Fruit fly (Drosophila melanogaster): ENCODE results near the gene croc.

croc gene

dm6 chr3L:21479636-21480035, 3.4 kb upstream of the croc start (continued):
- peak; percentile 86 for TF ChIP-seq Nf-YA (GFP tag; IDR thresholded peaks at IDR 0.05)
- peak; percentile 27 for TF ChIP-seq CG12391 (tag; optimal IDR thresholded peaks at IDR 0.05)
- peak; percentile 73 for TF ChIP-seq CG10431 (GFP tag; optimal IDR thresholded peaks at IDR 0.05)
- TF ChIP-seq row (GFP tag; IDR thresholded peaks at IDR 0.05), result no peak
- peak; percentile 64 for TF ChIP-seq NfI (GFP tag; optimal IDR thresholded peaks at IDR 0.05)
- TF ChIP-seq CG15601 (tag; optimal IDR thresholded peaks at IDR 0.05), result no peak
- peak; percentile 18 for TF ChIP-seq CG4424 (GFP tag; optimal IDR thresholded peaks at IDR 0.05)
- TF ChIP-seq CG11247 (GFP tag; IDR thresholded peaks at IDR 0.05), result no peak
- no peak for TF ChIP-seq CG3281 (GFP tag; optimal IDR thresholded peaks at IDR 0.05)
- no peak for TF ChIP-seq CG7786 (GFP tag; optimal IDR thresholded peaks at IDR 0.05)
- no peak for TF ChIP-seq ERR (GFP tag; optimal IDR thresholded peaks at IDR 0.05)
- TF ChIP-seq CG1529 (GFP tag; optimal IDR thresholded peaks at IDR 0.05), result peak; percentile 50
- no peak for TF ChIP-seq CG8359 (GFP tag; optimal IDR thresholded peaks at IDR 0.05; ENCODE audit: borderline replicate concordance)
- no peak for TF ChIP-seq CG13894 (tag; optimal IDR thresholded peaks at IDR 0.05)
- TF ChIP-seq cato (GFP tag; optimal IDR thresholded peaks at IDR 0.05; ENCODE audit: borderline replicate concordance), result no peak
- peak; percentile 97 for TF ChIP-seq Nf-YB (GFP tag; optimal IDR thresholded peaks at IDR 0.05)
- TF ChIP-seq tio (GFP tag; optimal IDR thresholded peaks at IDR 0.05), result no peak
- no peak for TF ChIP-seq CG2889 (GFP tag; IDR thresholded peaks at IDR 0.05)
- TF ChIP-seq Atf6 (GFP tag; IDR thresholded peaks at IDR 0.05), result peak; percentile 11; the same call in 1 of the 2 replicates
- no peak for TF ChIP-seq CG9932 (GFP tag; IDR thresholded peaks at IDR 0.05)
- TF ChIP-seq CG2120 (GFP tag; optimal IDR thresholded peaks at IDR 0.05), result no peak
- TF ChIP-seq ttk (GFP tag; IDR thresholded peaks at IDR 0.05), result peak; percentile 67
- no peak for TF ChIP-seq bab2 (GFP tag; optimal IDR thresholded peaks at IDR 0.05)
- no peak for TF ChIP-seq Ada2b (GFP tag; IDR thresholded peaks at IDR 0.05)
- TF ChIP-seq CG10274 (GFP tag; optimal IDR thresholded peaks at IDR 0.05), result no peak
- no peak for TF ChIP-seq pan (optimal IDR thresholded peaks at IDR 0.05)
- peak in 1 of 2 experiments; percentile 48 for TF ChIP-seq pan (GFP tag; optimal IDR thresholded peaks at IDR 0.05 in 1 of 2, IDR thresholded peaks at IDR 0.05 in 1 of 2)
- no peak for TF ChIP-seq NK7.1 (GFP tag; optimal IDR thresholded peaks at IDR 0.05)
- TF ChIP-seq pum (GFP tag; optimal IDR thresholded peaks at IDR 0.05), result no peak
- TF ChIP-seq gsb (GFP tag; IDR thresholded peaks at IDR 0.05), result no peak
- no peak for TF ChIP-seq pita (GFP tag; optimal IDR thresholded peaks at IDR 0.05)
- TF ChIP-seq Dfd (GFP tag; optimal IDR thresholded peaks at IDR 0.05), result no peak
- TF ChIP-seq rib (GFP tag; IDR thresholded peaks at IDR 0.05), result no peak
- TF ChIP-seq Sry-β (GFP tag; optimal IDR thresholded peaks at IDR 0.05), result no peak
- TF ChIP-seq NC2α (GFP tag; optimal IDR thresholded peaks at IDR 0.05), result no peak
- TF ChIP-seq Awh (GFP tag; IDR thresholded peaks at IDR 0.05), result no peak; the same call in 1 of the 2 replicates
- no peak for TF ChIP-seq Hand (GFP tag; optimal IDR thresholded peaks at IDR 0.05)
- peak; percentile 49 for TF ChIP-seq Deaf1 (tag; optimal IDR thresholded peaks at IDR 0.05)
- TF ChIP-seq nom (GFP tag; optimal IDR thresholded peaks at IDR 0.05), result peak; percentile 71
- peak; percentile 33 for TF ChIP-seq nmo (GFP tag; optimal IDR thresholded peaks at IDR 0.05)
- TF ChIP-seq CG30403 (GFP tag; optimal IDR thresholded peaks at IDR 0.05), result no peak
- TF ChIP-seq Adf1 (GFP tag; IDR thresholded peaks at IDR 0.05), result peak; percentile 81
- no peak for TF ChIP-seq eyg (GFP tag; optimal IDR thresholded peaks at IDR 0.05)
- peak; percentile 63; the same call in 1 of the 2 replicates for TF ChIP-seq CG1024 (GFP tag; IDR thresholded peaks at IDR 0.05)
- peak; percentile 60; the same call in 2 of the 3 replicates for TF ChIP-seq ken (GFP tag; IDR thresholded peaks at IDR 0.05)
- peak; percentile 76 for TF ChIP-seq HLHmδ (GFP tag; optimal IDR thresholded peaks at IDR 0.05)
- no peak for TF ChIP-seq abd-A (tag; optimal IDR thresholded peaks at IDR 0.05)
- TF ChIP-seq NFAT (GFP tag; IDR thresholded peaks at IDR 0.05), result no peak
- no peak for TF ChIP-seq danr (GFP tag; IDR thresholded peaks at IDR 0.05)
- no peak for TF ChIP-seq MESR4 (GFP tag; optimal IDR thresholded peaks at IDR 0.05)
- no peak for TF ChIP-seq CG1647 (GFP tag; optimal IDR thresholded peaks at IDR 0.05)
- no peak for TF ChIP-seq twi (tag; optimal IDR thresholded peaks at IDR 0.05)
